Worm (Caenorhabditis elegans) whole organism, early embryonic: ENCODE data around the gene npr-24.

Experiments
- B0310.2 ChIP-seq: sonication (generic microtip); optimal IDR thresholded peaks from 2 replicates; lab custom pipeline; 2016; ENCODE audit warnings: mild to moderate bottlenecking, missing genetic modification characterization, missing compliant biosample characterization
- F13C5.2 ChIP-seq: sonication (generic microtip); optimal IDR thresholded peaks from 2 replicates; lab custom pipeline; 2017; ENCODE audit warnings: mild to moderate bottlenecking, missing genetic modification characterization, inconsistent platforms, missing compliant biosample characterization
- aly-1 ChIP-seq: sonication (generic microtip); optimal IDR thresholded peaks from 2 replicates; lab custom pipeline; 2016; ENCODE audit warnings: missing genetic modification characterization, missing compliant biosample characterization
- ama-1 ChIP-seq: fragments of 150-350 bp; optimal IDR thresholded peaks from 2 replicates; lab custom pipeline; 2014
- ceh-13 ChIP-seq: fragments of 200-800 bp; sonication (Bioruptor generic); optimal IDR thresholded peaks from 2 replicates; lab custom pipeline; 2018; ENCODE audit warnings: mild to moderate bottlenecking, missing genetic modification characterization, missing compliant biosample characterization
- ceh-36 ChIP-seq: sonication (generic microtip); optimal IDR thresholded peaks from 2 replicates; lab custom pipeline; 2016; ENCODE audit warnings: missing genetic modification characterization, inconsistent platforms, missing compliant biosample characterization
- ets-7 ChIP-seq: sonication (generic microtip); optimal IDR thresholded peaks from 2 replicates; lab custom pipeline; 2016; ENCODE audit warnings: missing genotype, missing genetic modification characterization, missing compliant biosample characterization
- flt-1 ChIP-seq: fragments of 200-800 bp; sonication (Bioruptor generic); IDR thresholded peaks from 2 replicates; pipeline ENCODE4 v1.3.6; 2022; ENCODE audit warnings: missing genetic modification characterization, missing compliant biosample characterization
- hmbx-1 ChIP-seq: sonication (generic microtip); optimal IDR thresholded peaks from 2 replicates; lab custom pipeline; 2016; ENCODE audit warnings: mild to moderate bottlenecking, missing genetic modification characterization, missing compliant biosample characterization
- hmg-4 ChIP-seq: fragments of 200-800 bp; sonication (Bioruptor generic); optimal IDR thresholded peaks from 2 replicates; lab custom pipeline; 2018; ENCODE audit warnings: mild to moderate bottlenecking, missing genetic modification characterization, missing compliant biosample characterization
- hnd-1 ChIP-seq: sonication (generic microtip); optimal IDR thresholded peaks from 2 replicates; lab custom pipeline; 2016; ENCODE audit warnings: missing genetic modification characterization, missing compliant biosample characterization
- pes-1 ChIP-seq: fragments of 200-800 bp; sonication (Bioruptor generic); IDR thresholded peaks from 2 replicates; pipeline ENCODE4 v1.3.6; 2022; ENCODE audit warnings: missing genetic modification reagents, missing genetic modification characterization, missing compliant biosample characterization
- scrt-1 ChIP-seq: fragments of 200-800 bp; sonication (Bioruptor generic); IDR thresholded peaks from 2 replicates; pipeline ENCODE4 v1.3.6; 2022; ENCODE audit warnings: missing genetic modification characterization, missing compliant biosample characterization
- sea-1 ChIP-seq: fragments of 200-800 bp; sonication (Bioruptor generic); conservative IDR thresholded peaks from 2 replicates; pipeline ENCODE4 v1.3.6; 2022; ENCODE audit warnings: missing genetic modification characterization, missing compliant biosample characterization
- tbx-11 ChIP-seq: fragments of 200-800 bp; sonication (Bioruptor generic); IDR thresholded peaks from 2 replicates; pipeline ENCODE4 v1.3.6; 2022; ENCODE audit warnings: missing genetic modification characterization, missing compliant biosample characterization
- tbx-37 ChIP-seq: fragments of 200-800 bp; sonication (Bioruptor generic); conservative IDR thresholded peaks from 2 replicates; pipeline ENCODE4 v1.3.6; 2022; ENCODE audit warnings: missing genetic modification reagents, missing genetic modification characterization, missing compliant biosample characterization
- tra-4 ChIP-seq: sonication (generic microtip); optimal IDR thresholded peaks from 2 replicates; lab custom pipeline; 2017; ENCODE audit warnings: missing genetic modification characterization, missing compliant biosample characterization

npr-24 gene

ce11 chrX:17513507-17514113 lies 27.0 kb upstream of the npr-24 start, which contains the start of gene nhr-1:
TSS of gene nhr-1 (plus strand) at chrX:17514063.
- peak; percentile 36 for TF ChIP-seq F13C5.2 (tag; lab: Kevin White, UChicago)
- no peak for TF ChIP-seq ama-1
- peak; percentile 6 for TF ChIP-seq ets-7
- no peak for TF ChIP-seq tbx-11 (GFP tag; lab: Robert Waterston, UW)
- no peak for TF ChIP-seq ceh-36 (tag; lab: Kevin White, UChicago)
- no peak for TF ChIP-seq tra-4
- no peak for TF ChIP-seq pes-1 (GFP tag; lab: Robert Waterston, UW)
- no peak for TF ChIP-seq hnd-1 (tag; lab: Kevin White, UChicago)
- no peak for TF ChIP-seq scrt-1 (GFP tag; lab: Robert Waterston, UW)
- TF ChIP-seq hmg-4 (GFP tag; lab: Kevin White, UChicago) = peak; percentile 85
- peak; percentile 20 for TF ChIP-seq aly-1 (tag; lab: Kevin White, UChicago)
- TF ChIP-seq hmbx-1 = no peak
- TF ChIP-seq flt-1 (GFP tag; lab: Robert Waterston, UW) = no peak
- no peak for TF ChIP-seq ceh-13 (GFP tag; lab: Kevin White, UChicago)
- TF ChIP-seq B0310.2 (tag; lab: Kevin White, UChicago) = no peak
- TF ChIP-seq tbx-37 (GFP tag; lab: Robert Waterston, UW) = no peak
- TF ChIP-seq sea-1 = 0 out of 2 replicates have a peak, but pooled peaks have one; percentile 12

- no peak for TF ChIP-seq hmbx-1
- no peak for TF ChIP-seq pes-1 (GFP tag; lab: Robert Waterston, UW)
- TF ChIP-seq F13C5.2 (tag; lab: Kevin White, UChicago) = no peak
- no peak for TF ChIP-seq B0310.2 (tag; lab: Kevin White, UChicago)
- TF ChIP-seq ceh-13 (GFP tag; lab: Kevin White, UChicago) = no peak
- no peak for TF ChIP-seq sea-1
- no peak for TF ChIP-seq ets-7
- no peak for TF ChIP-seq hnd-1 (tag; lab: Kevin White, UChicago)
- no peak for TF ChIP-seq scrt-1 (GFP tag; lab: Robert Waterston, UW)
- no peak for TF ChIP-seq ceh-36 (tag; lab: Kevin White, UChicago)
- TF ChIP-seq flt-1 (GFP tag; lab: Robert Waterston, UW) = no peak
- TF ChIP-seq aly-1 (tag; lab: Kevin White, UChicago) = no peak
- TF ChIP-seq hmg-4 (GFP tag; lab: Kevin White, UChicago) = no peak
- no peak for TF ChIP-seq tbx-11 (GFP tag; lab: Robert Waterston, UW)
- no peak for TF ChIP-seq tbx-37 (GFP tag; lab: Robert Waterston, UW)
- TF ChIP-seq ama-1 = no peak
- no peak for TF ChIP-seq tra-4
Measured at ce11 chrX:17510523-17510922, 23.9 kb upstream of the npr-24 start.

- no peak for TF ChIP-seq aly-1 (tag; lab: Kevin White, UChicago)
Measured at ce11 chrX:17509048-17509776, 22.6 kb upstream of the npr-24 start.

- TF ChIP-seq pes-1 (GFP tag; lab: Robert Waterston, UW) (no peak), ceh-36 (tag; lab: Kevin White, UChicago) (no peak)
Measured at ce11 chrX:17508137-17508536, 21.5 kb upstream of the npr-24 start.

ce11 chrX:17505547-17506181 lies 19.0 kb upstream of the npr-24 start:
- no peak for TF ChIP-seq hmbx-1
- no peak for TF ChIP-seq hmg-4 (GFP tag; lab: Kevin White, UChicago)
- no peak for TF ChIP-seq pes-1 (GFP tag; lab: Robert Waterston, UW)
- TF ChIP-seq hnd-1 (tag; lab: Kevin White, UChicago) = no peak
- TF ChIP-seq scrt-1 (GFP tag; lab: Robert Waterston, UW) = no peak
- TF ChIP-seq ets-7 = no peak
- no peak for TF ChIP-seq aly-1 (tag; lab: Kevin White, UChicago)
- TF ChIP-seq sea-1 = no peak
- TF ChIP-seq B0310.2 (tag; lab: Kevin White, UChicago) = no peak
- TF ChIP-seq tbx-37 (GFP tag; lab: Robert Waterston, UW) = no peak
- no peak for TF ChIP-seq tra-4
- TF ChIP-seq tbx-11 (GFP tag; lab: Robert Waterston, UW) = no peak
- no peak for TF ChIP-seq F13C5.2 (tag; lab: Kevin White, UChicago)
- no peak for TF ChIP-seq ceh-36 (tag; lab: Kevin White, UChicago)
- no peak for TF ChIP-seq ceh-13 (GFP tag; lab: Kevin White, UChicago)
- no peak for TF ChIP-seq flt-1 (GFP tag; lab: Robert Waterston, UW)

- no peak for TF ChIP-seq sea-1
- no peak for TF ChIP-seq pes-1 (GFP tag; lab: Robert Waterston, UW)
- no peak for TF ChIP-seq tbx-11 (GFP tag; lab: Robert Waterston, UW)
- TF ChIP-seq B0310.2 (tag; lab: Kevin White, UChicago) = no peak
- TF ChIP-seq hmbx-1 = no peak
- TF ChIP-seq tra-4 = no peak
Measured at ce11 chrX:17504447-17504846, 17.8 kb upstream of the npr-24 start.

- no peak for TF ChIP-seq flt-1 (GFP tag; lab: Robert Waterston, UW)
- no peak for TF ChIP-seq aly-1 (tag; lab: Kevin White, UChicago)
- TF ChIP-seq scrt-1 (GFP tag; lab: Robert Waterston, UW) = no peak
- TF ChIP-seq ceh-36 (tag; lab: Kevin White, UChicago) = no peak
- TF ChIP-seq B0310.2 (tag; lab: Kevin White, UChicago) = no peak
- no peak for TF ChIP-seq ets-7
- no peak for TF ChIP-seq tra-4
- TF ChIP-seq sea-1 = no peak
- TF ChIP-seq pes-1 (GFP tag; lab: Robert Waterston, UW) = no peak
- TF ChIP-seq tbx-37 (GFP tag; lab: Robert Waterston, UW) = no peak
- no peak for TF ChIP-seq hmg-4 (GFP tag; lab: Kevin White, UChicago)
- TF ChIP-seq hmbx-1 = no peak
- no peak for TF ChIP-seq ceh-13 (GFP tag; lab: Kevin White, UChicago)
- TF ChIP-seq F13C5.2 (tag; lab: Kevin White, UChicago) = no peak
Measured at ce11 chrX:17502246-17502645, 15.6 kb upstream of the npr-24 start.
